Worm (Caenorhabditis elegans): ENCODE measurements around the gene fbxa-142.

- TF ChIP-seq unc-62 (GFP tag; optimal IDR thresholded peaks at IDR 0.05) (no peak), somi-1 (GFP tag; optimal IDR thresholded peaks at IDR 0.05) (no peak), hlh-12 (tag; optimal IDR thresholded peaks at IDR 0.05) (no peak), lin-35 (GFP tag; optimal IDR thresholded peaks at IDR 0.05) (no peak), snpc-1.1 (tag; optimal IDR thresholded peaks at IDR 0.05; ENCODE audit: insufficient read depth) (no peak), ama-1 (optimal IDR thresholded peaks at IDR 0.05) (no peak), ama-1 (GFP tag; optimal IDR thresholded peaks at IDR 0.05) (no peak), nfyb-1 (GFP tag; IDR thresholded peaks at IDR 0.05) (no peak), B0336.3 (GFP tag; IDR thresholded peaks at IDR 0.05) (no peak), F49E8.2 (tag; optimal IDR thresholded peaks at IDR 0.05; ENCODE audit: insufficient read depth) (no peak), rcor-1 (GFP tag; IDR thresholded peaks at IDR 0.05) (no peak), pha-4 (tag; optimal IDR thresholded peaks at IDR 0.05) (no peak)
Observed at ce11 chrV:16120922-16121321, 10.2 kb downstream of the fbxa-142 start, which contains the start of gene skr-3.

All from whole organism, young adult.